Worm (Caenorhabditis elegans): Measurements from ENCODE around the gene str-236.
A peak's percentile ranks its signal among the peaks of the same experiment; 100 is the strongest.

str-236 gene

ce11 chrV:1491510-1491909, 36.4 kb downstream of the str-236 start, which contains the start of gene C38C3.6:
C38C3.6 (minus strand) TSS chrV:1491610.
- no peak for TF ChIP-seq tra-4 (tag; optimal IDR thresholded peaks at IDR 0.05)
- TF ChIP-seq flt-1 (GFP tag; IDR thresholded peaks at IDR 0.05): no peak
- no peak for TF ChIP-seq F13C5.2 (tag; optimal IDR thresholded peaks at IDR 0.05)

- TF ChIP-seq ceh-36 (tag; optimal IDR thresholded peaks at IDR 0.05): peak; percentile 80
Observed at ce11 chrV:1490874-1491273, 37.0 kb downstream of the str-236 start.

ce11 chrV:1488642-1489041, 39.2 kb downstream of the str-236 start:
- no peak for TF ChIP-seq flt-1 (GFP tag; IDR thresholded peaks at IDR 0.05)
- TF ChIP-seq ceh-13 (GFP tag; optimal IDR thresholded peaks at IDR 0.05): no peak
- TF ChIP-seq hnd-1 (tag; optimal IDR thresholded peaks at IDR 0.05): no peak
- no peak for TF ChIP-seq ets-7 (tag; optimal IDR thresholded peaks at IDR 0.05)
- TF ChIP-seq pes-1 (GFP tag; IDR thresholded peaks at IDR 0.05): no peak
- no peak for TF ChIP-seq ama-1 (optimal IDR thresholded peaks at IDR 0.05)
- TF ChIP-seq hmbx-1 (tag; optimal IDR thresholded peaks at IDR 0.05): no peak
- TF ChIP-seq hmg-4 (GFP tag; optimal IDR thresholded peaks at IDR 0.05): no peak
- no peak for TF ChIP-seq aly-1 (tag; optimal IDR thresholded peaks at IDR 0.05)
- no peak for TF ChIP-seq tra-4 (tag; optimal IDR thresholded peaks at IDR 0.05)
- TF ChIP-seq ceh-36 (tag; optimal IDR thresholded peaks at IDR 0.05): no peak
- no peak for TF ChIP-seq B0310.2 (tag; optimal IDR thresholded peaks at IDR 0.05)
- TF ChIP-seq scrt-1 (GFP tag; IDR thresholded peaks at IDR 0.05): no peak
- TF ChIP-seq tbx-11 (GFP tag; IDR thresholded peaks at IDR 0.05): no peak
- TF ChIP-seq sea-1 (GFP tag; conservative IDR thresholded peaks at IDR 0.05): no peak
- TF ChIP-seq F13C5.2 (tag; optimal IDR thresholded peaks at IDR 0.05): no peak
- TF ChIP-seq tbx-37 (GFP tag; conservative IDR thresholded peaks at IDR 0.05): no peak

ce11 chrV:1487262-1487661, 40.6 kb downstream of the str-236 start:
- TF ChIP-seq F13C5.2 (tag; optimal IDR thresholded peaks at IDR 0.05) (no peak), sea-1 (GFP tag; conservative IDR thresholded peaks at IDR 0.05) (no peak)

- TF ChIP-seq tbx-11 (GFP tag; IDR thresholded peaks at IDR 0.05) (no peak), flt-1 (GFP tag; IDR thresholded peaks at IDR 0.05) (no peak), ceh-36 (tag; optimal IDR thresholded peaks at IDR 0.05) (no peak), ama-1 (optimal IDR thresholded peaks at IDR 0.05) (no peak), sea-1 (GFP tag; conservative IDR thresholded peaks at IDR 0.05) (no peak), hmg-4 (GFP tag; optimal IDR thresholded peaks at IDR 0.05) (no peak), hnd-1 (tag; optimal IDR thresholded peaks at IDR 0.05) (no peak)
Observed at ce11 chrV:1486031-1486430, 41.9 kb downstream of the str-236 start.

ce11 chrV:1481742-1482141, 46.1 kb downstream of the str-236 start, which contains the start of gene C38C3.4:
C38C3.4 (plus strand) TSS chrV:1482042.
- TF ChIP-seq ceh-13 (GFP tag; optimal IDR thresholded peaks at IDR 0.05) (no peak), ceh-36 (tag; optimal IDR thresholded peaks at IDR 0.05) (peak; percentile 57), ets-7 (tag; optimal IDR thresholded peaks at IDR 0.05) (no peak), tra-4 (tag; optimal IDR thresholded peaks at IDR 0.05) (no peak)

ce11 chrV:1480841-1481240, 47.0 kb downstream of the str-236 start:
- TF ChIP-seq tbx-37 (GFP tag; conservative IDR thresholded peaks at IDR 0.05) (no peak), sea-1 (GFP tag; conservative IDR thresholded peaks at IDR 0.05) (no peak), tbx-11 (GFP tag; IDR thresholded peaks at IDR 0.05) (no peak), ceh-36 (tag; optimal IDR thresholded peaks at IDR 0.05) (no peak), B0310.2 (tag; optimal IDR thresholded peaks at IDR 0.05) (no peak), F13C5.2 (tag; optimal IDR thresholded peaks at IDR 0.05) (no peak), ama-1 (optimal IDR thresholded peaks at IDR 0.05) (no peak), hmbx-1 (tag; optimal IDR thresholded peaks at IDR 0.05) (no peak)

ce11 chrV:1476841-1477240, 51.0 kb downstream of the str-236 start:
- no peak for TF ChIP-seq F13C5.2 (tag; optimal IDR thresholded peaks at IDR 0.05)
- TF ChIP-seq ceh-13 (GFP tag; optimal IDR thresholded peaks at IDR 0.05): no peak
- TF ChIP-seq B0310.2 (tag; optimal IDR thresholded peaks at IDR 0.05): no peak
- no peak for TF ChIP-seq tra-4 (tag; optimal IDR thresholded peaks at IDR 0.05)
- no peak for TF ChIP-seq tbx-37 (GFP tag; conservative IDR thresholded peaks at IDR 0.05)
- TF ChIP-seq pes-1 (GFP tag; IDR thresholded peaks at IDR 0.05): no peak
- TF ChIP-seq scrt-1 (GFP tag; IDR thresholded peaks at IDR 0.05): no peak
- TF ChIP-seq sea-1 (GFP tag; conservative IDR thresholded peaks at IDR 0.05): no peak
- TF ChIP-seq hnd-1 (tag; optimal IDR thresholded peaks at IDR 0.05): no peak
- TF ChIP-seq flt-1 (GFP tag; IDR thresholded peaks at IDR 0.05): no peak
- TF ChIP-seq hmg-4 (GFP tag; optimal IDR thresholded peaks at IDR 0.05): no peak
- TF ChIP-seq aly-1 (tag; optimal IDR thresholded peaks at IDR 0.05): no peak
- no peak for TF ChIP-seq tbx-11 (GFP tag; IDR thresholded peaks at IDR 0.05)
- TF ChIP-seq ets-7 (tag; optimal IDR thresholded peaks at IDR 0.05): no peak
- TF ChIP-seq ama-1 (optimal IDR thresholded peaks at IDR 0.05): no peak
- no peak for TF ChIP-seq hmbx-1 (tag; optimal IDR thresholded peaks at IDR 0.05)

Measured in whole organism, early embryonic.